Worm (Caenorhabditis elegans): ENCODE data around the gene ctps-1.

- TF ChIP-seq ztf-29 (GFP tag; IDR thresholded peaks at IDR 0.05): no peak
- TF ChIP-seq ref-1 (GFP tag; conservative IDR thresholded peaks at IDR 0.05): no peak
- no peak for TF ChIP-seq klf-2 (GFP tag; conservative IDR thresholded peaks at IDR 0.05)
Observed at ce11 chrV:16831921-16832320, 37.2 kb downstream of the ctps-1 start, which contains the start of gene srh-215.
